Fruit fly (Drosophila melanogaster) whole organism, prepupa: Measurements from ENCODE around the gene mv.

Experiments
- CG10631 ChIP-seq: fragments of 200-800 bp; sonication (Bioruptor generic); optimal IDR thresholded peaks from 2 replicates; lab custom pipeline; 2016; ENCODE audit warnings: missing biosample characterization, missing genetic modification characterization
- CG11762 ChIP-seq: fragments of 200-800 bp; sonication (Bioruptor generic); optimal IDR thresholded peaks from 3 replicates; lab custom pipeline; 2016; ENCODE audit warnings: missing biosample characterization, missing genetic modification characterization; ENCODE audit not compliant: insufficient read depth
- CG11902 ChIP-seq: fragments of 200-800 bp; sonication (Bioruptor generic); optimal IDR thresholded peaks from 3 replicates; lab custom pipeline; 2016; ENCODE audit warnings: missing biosample characterization, missing genetic modification characterization
- CG15336 ChIP-seq: fragments of 200-800 bp; sonication (Bioruptor generic); IDR thresholded peaks from 2 replicates; pipeline ENCODE4 v1.3.6; 2022; ENCODE audit warnings: missing biosample characterization, missing genetic modification characterization
- CG1621 ChIP-seq: fragments of 200-800 bp; sonication (Bioruptor generic); optimal IDR thresholded peaks from 3 replicates; lab custom pipeline; 2018; ENCODE audit warnings: missing biosample characterization, mild to moderate bottlenecking, missing genetic modification characterization
- CG16779 ChIP-seq: fragments of 200-800 bp; sonication (Bioruptor generic); optimal IDR thresholded peaks from 3 replicates; lab custom pipeline; 2017; ENCODE audit warnings: missing biosample characterization, mild to moderate bottlenecking, missing genetic modification characterization
- CG3032 ChIP-seq: fragments of 200-800 bp; optimal IDR thresholded peaks from 2 replicates; lab custom pipeline; 2019; ENCODE audit warnings: missing biosample characterization, mild to moderate bottlenecking, missing genetic modification characterization, moderate library complexity
- CG31627 ChIP-seq: fragments of 200-800 bp; sonication (Bioruptor generic); optimal IDR thresholded peaks from 3 replicates; lab custom pipeline; 2016; ENCODE audit warnings: missing biosample characterization, missing genetic modification characterization
- CG3919 ChIP-seq: fragments of 200-800 bp; sonication (Bioruptor generic); optimal IDR thresholded peaks from 3 replicates; lab custom pipeline; 2016; ENCODE audit warnings: missing biosample characterization, missing genetic modification characterization
- CG4318 ChIP-seq: fragments of 200-800 bp; sonication (Bioruptor generic); optimal IDR thresholded peaks from 3 replicates; lab custom pipeline; 2017; ENCODE audit warnings: missing biosample characterization, mild to moderate bottlenecking, missing genetic modification characterization
- CG6276 ChIP-seq: fragments of 200-800 bp; sonication (Bioruptor generic); optimal IDR thresholded peaks from 2 replicates; lab custom pipeline; 2017; ENCODE audit warnings: missing biosample characterization, mild to moderate bottlenecking, missing genetic modification characterization
- CG6792 ChIP-seq: fragments of 200-800 bp; sonication (Bioruptor generic); optimal IDR thresholded peaks from 3 replicates; lab custom pipeline; 2016; ENCODE audit warnings: missing biosample characterization, missing genetic modification characterization
- CG6808 ChIP-seq: fragments of 200-800 bp; sonication (Bioruptor generic); optimal IDR thresholded peaks from 3 replicates; lab custom pipeline; 2017; ENCODE audit warnings: missing biosample characterization, missing genetic modification characterization, mild to moderate bottlenecking, moderate library complexity, missing genetic modification reagents
- CG6854 ChIP-seq: fragments of 200-800 bp; sonication (Bioruptor generic); optimal IDR thresholded peaks from 2 replicates; lab custom pipeline; 2017; ENCODE audit warnings: missing biosample characterization, mild to moderate bottlenecking, missing genetic modification characterization
- CG7368 ChIP-seq: fragments of 200-800 bp; sonication (Bioruptor generic); optimal IDR thresholded peaks from 3 replicates; lab custom pipeline; 2016; ENCODE audit warnings: missing biosample characterization, missing genetic modification characterization
- Eip75B ChIP-seq: fragments of 200-800 bp; sonication (Bioruptor generic); optimal IDR thresholded peaks from 3 replicates; lab custom pipeline; 2016; ENCODE audit warnings: missing biosample characterization, missing genetic modification characterization
- Eip78C ChIP-seq: fragments of 200-800 bp; sonication (Bioruptor generic); peaks from one replicate; lab custom pipeline; 2016; ENCODE audit warnings: missing biosample characterization, missing genetic modification characterization
- Hr38 ChIP-seq: sonication (Bioruptor generic); optimal IDR thresholded peaks from 2 replicates; lab custom pipeline; 2016; ENCODE audit warnings: missing biosample characterization, missing genetic modification characterization
- Hr4 ChIP-seq: fragments of 200-800 bp; sonication (Bioruptor generic); optimal IDR thresholded peaks from 3 replicates; lab custom pipeline; 2016; ENCODE audit warnings: missing biosample characterization, missing genetic modification characterization
- Lpt ChIP-seq: fragments of 200-800 bp; sonication (Bioruptor generic); optimal IDR thresholded peaks from 3 replicates; lab custom pipeline; 2016; ENCODE audit warnings: missing biosample characterization, missing genetic modification characterization
- Sox15 ChIP-seq: fragments of 200-800 bp; sonication (Bioruptor generic); optimal IDR thresholded peaks from 3 replicates; lab custom pipeline; 2016; ENCODE audit warnings: missing biosample characterization, missing genetic modification characterization
- achi ChIP-seq: fragments of 200-800 bp; sonication (Bioruptor generic); optimal IDR thresholded peaks from 3 replicates; lab custom pipeline; 2016; ENCODE audit warnings: missing biosample characterization, missing genetic modification characterization
- acj6 ChIP-seq: fragments of 200-800 bp; sonication (Bioruptor generic); optimal IDR thresholded peaks from 3 replicates; lab custom pipeline; 2016; ENCODE audit warnings: missing biosample characterization, missing genetic modification characterization
- esn ChIP-seq: fragments of 200-800 bp; sonication (Bioruptor generic); optimal IDR thresholded peaks from 2 replicates; lab custom pipeline; 2016; ENCODE audit warnings: missing biosample characterization, mild to moderate bottlenecking, missing genetic modification characterization, moderate library complexity
- fd85E ChIP-seq: fragments of 200-800 bp; sonication (Bioruptor generic); optimal IDR thresholded peaks from 3 replicates; lab custom pipeline; 2016; ENCODE audit warnings: missing biosample characterization, missing genetic modification characterization
- fkh ChIP-seq: fragments of 200-800 bp; sonication (Bioruptor generic); optimal IDR thresholded peaks from 3 replicates; lab custom pipeline; 2017; ENCODE audit warnings: missing biosample characterization, mild to moderate bottlenecking, missing genetic modification characterization, moderate library complexity
- net ChIP-seq: fragments of 200-800 bp; sonication (Bioruptor generic); optimal IDR thresholded peaks from 3 replicates; lab custom pipeline; 2016; ENCODE audit warnings: missing biosample characterization, missing genetic modification characterization
- salr ChIP-seq, 2 experiments: fragments of 200-800 bp; sonication (Bioruptor generic); optimal IDR thresholded peaks; 3 replicates each; lab custom pipeline; 2016 to 2018; ENCODE audit warnings: missing biosample characterization in 2 of 2, missing genetic modification characterization in 2 of 2, mild to moderate bottlenecking in 1 of 2
- ss ChIP-seq, 2 experiments: fragments of 200-800 bp; sonication (Bioruptor generic); optimal IDR thresholded peaks; 2 replicates in 1 of 2; 3 replicates in 1 of 2; lab custom pipeline; 2017 to 2018; ENCODE audit warnings: mild to moderate bottlenecking in 2 of 2, missing biosample characterization in 2 of 2, missing genetic modification characterization in 2 of 2, moderate library complexity in 1 of 2
- svp ChIP-seq: fragments of 200-800 bp; sonication (Bioruptor generic); peaks from one replicate; lab custom pipeline; 2016; ENCODE audit warnings: missing biosample characterization, missing genetic modification characterization
- vri ChIP-seq: fragments of 200-800 bp; sonication (Bioruptor generic); optimal IDR thresholded peaks from 3 replicates; lab custom pipeline; 2016; ENCODE audit warnings: missing biosample characterization, mild to moderate bottlenecking, missing genetic modification characterization

The mv gene

DNA sequence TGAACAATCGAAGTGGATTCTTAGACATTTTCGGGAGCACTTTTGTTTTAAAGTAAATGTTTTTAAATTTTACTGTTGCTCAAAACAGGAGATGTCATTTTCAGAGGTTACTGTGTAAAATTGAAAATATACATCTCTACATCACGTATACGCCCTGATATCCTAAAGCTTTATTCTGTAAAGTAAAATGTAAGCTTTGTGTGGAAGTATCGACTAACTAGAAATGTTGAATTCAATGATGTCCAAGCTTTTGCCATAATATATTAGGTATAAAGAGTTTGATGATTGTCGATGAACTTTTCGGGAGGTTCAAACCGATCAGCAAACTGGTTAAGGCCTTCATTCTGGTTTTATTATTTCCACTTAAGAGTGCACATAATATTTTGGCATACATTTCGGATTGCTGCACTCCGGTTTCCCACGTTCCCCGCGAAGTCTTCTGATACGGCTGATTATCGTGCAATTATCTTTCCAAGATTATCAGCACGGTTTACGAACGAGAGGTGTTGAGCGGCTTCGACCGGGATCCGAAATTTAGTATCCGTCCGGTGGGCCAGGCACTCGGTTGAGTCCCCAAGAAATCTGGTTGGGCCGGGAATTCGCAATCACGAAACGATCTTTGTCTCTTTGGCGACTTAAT, 7.2 kb upstream of the mv start, which contains the start of the genes CG11815 and acs:
Gene CG11815, minus strand, starts transcription at position 98 of the 640 bp plus-strand sequence.
Gene acs, plus strand, starts transcription at position 536 of the 640 bp plus-strand sequence.
- TF ChIP-seq svp (GFP tag; lab: Kevin White, UChicago), result peak; percentile 86
- no peak for TF ChIP-seq achi (GFP tag; lab: Kevin White, UChicago)
- peak; percentile 68 for TF ChIP-seq vri (GFP tag; lab: Kevin White, UChicago)
- no peak for TF ChIP-seq CG3919
- TF ChIP-seq Eip78C (GFP tag; lab: Kevin White, UChicago), result peak; percentile 79
- peak; percentile 28 for TF ChIP-seq CG1621

DNA sequence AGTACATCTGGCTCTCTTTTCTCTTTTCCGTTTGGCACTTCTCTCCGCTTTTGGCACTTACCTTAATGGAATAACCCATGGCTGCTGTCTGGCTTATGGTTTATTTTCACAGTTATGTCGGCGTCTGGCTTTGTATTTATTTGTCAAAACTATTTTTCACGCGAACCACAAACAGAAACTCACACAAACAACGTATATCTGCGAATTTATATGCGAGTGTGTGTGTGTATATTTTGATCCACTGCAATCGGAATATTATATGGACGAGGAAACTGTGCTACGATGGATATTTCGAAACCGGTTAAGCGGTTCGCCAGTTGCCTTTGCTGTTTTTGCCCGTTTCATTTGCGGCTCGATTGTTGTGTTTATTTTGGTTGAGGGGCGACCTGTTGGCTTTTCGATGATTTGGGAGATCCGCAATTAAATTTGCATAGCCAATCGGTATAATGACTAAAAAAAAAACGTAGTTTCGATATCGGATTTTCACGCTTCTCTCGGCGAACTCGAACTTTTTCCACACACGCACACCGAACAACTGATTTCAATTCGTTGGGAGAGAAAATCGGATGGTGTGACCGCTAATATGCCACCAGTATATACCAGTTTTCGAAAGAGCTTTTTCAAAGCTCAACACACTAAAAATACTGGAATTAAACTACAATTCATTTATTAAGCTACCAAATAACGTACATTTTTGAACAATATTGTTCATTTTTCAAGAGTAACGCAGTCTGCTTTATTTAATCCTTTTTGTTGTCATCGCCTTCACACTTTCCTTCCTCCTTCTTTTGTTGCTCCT, 5.8 kb upstream of the mv start, which contains the start of gene CG1927:
Gene CG1927, minus strand, starts transcription at position 541 of the 799 bp plus-strand sequence.
- peak; percentile 5 for TF ChIP-seq Eip75B (GFP tag; lab: Kevin White, UChicago)
- peak; percentile 62 for TF ChIP-seq fkh (GFP tag; lab: Kevin White, UChicago)
- TF ChIP-seq CG6854 (GFP tag; lab: Kevin White, UChicago), result peak; percentile 22
- TF ChIP-seq ss (GFP tag; optimal IDR thresholded peaks at IDR 0.05; lab: Kevin White, UChicago), result peak; percentile 40 to 50
- peak; percentile 10; the same call in 1 of the 2 replicates for TF ChIP-seq CG15336 (GFP tag; lab: Robert Waterston, UW)
- TF ChIP-seq CG3919, result no peak
- no peak for TF ChIP-seq CG11902
- TF ChIP-seq Hr4, result no peak
- TF ChIP-seq Eip78C (GFP tag; lab: Kevin White, UChicago), result peak; percentile 69
- peak; percentile 47 for TF ChIP-seq svp (GFP tag; lab: Kevin White, UChicago)
- TF ChIP-seq esn (GFP tag; lab: Kevin White, UChicago), result peak; percentile 22

- TF ChIP-seq CG6792 (GFP tag; lab: Kevin White, UChicago), result no peak
- TF ChIP-seq Hr4, result no peak
- TF ChIP-seq svp (GFP tag; lab: Kevin White, UChicago), result peak; percentile 1
- no peak for TF ChIP-seq CG6276 (GFP tag; lab: Kevin White, UChicago)
- TF ChIP-seq fkh (GFP tag; lab: Kevin White, UChicago), result peak; percentile 0
- peak; percentile 57 for TF ChIP-seq Eip78C (GFP tag; lab: Kevin White, UChicago)
- TF ChIP-seq Lpt, result no peak
- TF ChIP-seq salr (GFP tag; optimal IDR thresholded peaks at IDR 0.05; lab: Kevin White, UChicago), result no peak
- TF ChIP-seq, all 60 proteins: peak for 3
These were observed 4.9 kb upstream of the mv start for dm6 chr3L:1968805-1969378.

DNA sequence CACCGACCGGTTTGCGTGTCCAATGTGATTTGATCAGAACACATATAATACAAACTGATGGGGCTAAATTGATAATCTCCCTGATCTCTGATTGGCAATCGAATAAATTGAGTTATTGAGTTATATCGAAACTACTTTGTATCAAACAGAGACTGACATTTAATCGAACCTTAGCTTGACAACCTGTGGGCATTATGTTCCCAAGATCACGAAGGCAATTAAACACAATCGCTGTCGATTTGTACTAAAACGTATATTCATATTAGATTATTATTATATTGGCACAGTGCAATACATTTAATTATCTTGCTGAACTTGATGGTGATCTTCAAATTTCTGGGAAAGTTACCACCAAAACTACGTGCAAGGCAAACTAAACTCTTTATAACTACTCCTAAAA, 4.4 kb upstream of the mv start:
- TF ChIP-seq svp (GFP tag; lab: Kevin White, UChicago) (peak; percentile 53), fkh (GFP tag; lab: Kevin White, UChicago) (no peak)

dm6 chr3L:1967452-1968310, 3.7 kb upstream of the mv start:
- TF ChIP-seq CG6276 (GFP tag; lab: Kevin White, UChicago) (no peak), CG7368 (GFP tag; lab: Kevin White, UChicago) (no peak), CG11762 (GFP tag; lab: Kevin White, UChicago) (no peak), CG6854 (GFP tag; lab: Kevin White, UChicago) (peak; percentile 47), ss (GFP tag; optimal IDR thresholded peaks at IDR 0.05; lab: Kevin White, UChicago) (peak; percentile 33 to 77), svp (GFP tag; lab: Kevin White, UChicago) (peak; percentile 95), net (no peak), CG31627 (no peak), fkh (GFP tag; lab: Kevin White, UChicago) (peak; percentile 44), CG4318 (GFP tag; lab: Kevin White, UChicago) (no peak), CG10631 (GFP tag; lab: Kevin White, UChicago) (no peak), CG3032 (tag; lab: Kevin White, UChicago) (no peak), Sox15 (no peak), fd85E (GFP tag; lab: Kevin White, UChicago) (no peak), Eip78C (GFP tag; lab: Kevin White, UChicago) (peak; percentile 27), Hr38 (GFP tag; lab: Kevin White, UChicago) (no peak), Hr4 (no peak), esn (GFP tag; lab: Kevin White, UChicago) (no peak), CG16779 (peak; percentile 27), vri (GFP tag; lab: Kevin White, UChicago) (peak; percentile 71), acj6 (GFP tag; lab: Kevin White, UChicago) (no peak), CG6808 (GFP tag; lab: Kevin White, UChicago) (no peak), CG3919 (no peak)
